Worm (Caenorhabditis elegans): ENCODE data around the gene clec-79.

DNA sequence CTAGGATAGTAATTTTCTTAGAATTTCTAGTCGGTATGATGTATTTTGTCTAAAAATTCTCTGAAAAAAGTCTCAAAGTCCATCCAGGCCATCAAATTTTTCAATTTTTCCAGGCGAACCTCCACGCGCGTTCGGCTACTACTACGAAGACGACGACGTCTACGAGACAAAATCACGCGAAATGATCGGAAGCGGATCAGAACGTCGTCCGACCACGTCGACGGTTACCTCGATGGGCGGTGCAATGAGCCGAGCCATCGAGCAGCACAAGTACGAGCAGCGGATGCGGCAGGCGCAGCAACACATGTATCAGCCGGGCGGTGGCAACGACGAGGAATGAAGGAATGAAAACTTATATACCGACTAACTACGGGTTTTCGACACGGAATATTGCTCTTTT, 40.5 kb downstream of the clec-79 start:
- TF ChIP-seq blmp-1 (tag; optimal IDR thresholded peaks at IDR 0.05) (no peak), M03D4.4 (tag; optimal IDR thresholded peaks at IDR 0.05) (no peak), nhr-12 (tag; optimal IDR thresholded peaks at IDR 0.05) (no peak), elt-3 (tag; optimal IDR thresholded peaks at IDR 0.05) (no peak), lsy-2 (tag; optimal IDR thresholded peaks at IDR 0.05) (no peak)
